Worm (Caenorhabditis elegans) whole organism, L3 larva: ENCODE data around the gene F40B5.2.

Source experiments
- R02D3.7 ChIP-seq: fragments of 150-350 bp; optimal IDR thresholded peaks from 2 replicates; lab custom pipeline; 2014; ENCODE audit warnings: missing biosample characterization, missing genetic modification characterization
- ZK546.5 ChIP-seq: sonication (generic microtip); optimal IDR thresholded peaks from 2 replicates; lab custom pipeline; 2017; ENCODE audit warnings: missing biosample characterization, missing genetic modification characterization
- aly-2 ChIP-seq: fragments of 150-350 bp; optimal IDR thresholded peaks from 2 replicates; lab custom pipeline; 2014; ENCODE audit warnings: missing biosample characterization, missing genetic modification characterization
- ama-1 ChIP-seq: fragments of 150-350 bp; optimal IDR thresholded peaks from 2 replicates; lab custom pipeline; 2018
- ceh-16 ChIP-seq: sonication (generic microtip); optimal IDR thresholded peaks from 2 replicates; lab custom pipeline; 2017; ENCODE audit warnings: missing biosample characterization, missing genetic modification characterization
- ceh-28 ChIP-seq: fragments of 150-350 bp; optimal IDR thresholded peaks from 2 replicates; lab custom pipeline; 2014; ENCODE audit warnings: missing biosample characterization, missing genetic modification reagents, missing genetic modification characterization
- ceh-9 ChIP-seq: sonication (generic microtip); optimal IDR thresholded peaks from 2 replicates; lab custom pipeline; 2018; ENCODE audit warnings: missing biosample characterization, missing genetic modification characterization
- daf-12 ChIP-seq: fragments of 150-350 bp; optimal IDR thresholded peaks from 2 replicates; lab custom pipeline; 2014; ENCODE audit warnings: missing biosample characterization, missing genetic modification reagents, missing genetic modification characterization
- egl-27 ChIP-seq: sonication (generic microtip); optimal IDR thresholded peaks from 4 replicates; lab custom pipeline; 2017; ENCODE audit warnings: missing biosample characterization, missing genetic modification reagents, missing genetic modification characterization
- elt-1 ChIP-seq: fragments of 150-350 bp; optimal IDR thresholded peaks from 2 replicates; lab custom pipeline; 2014; ENCODE audit warnings: missing biosample characterization, missing genetic modification characterization
- elt-2 ChIP-seq: sonication (generic microtip); optimal IDR thresholded peaks from 2 replicates; lab custom pipeline; 2016; ENCODE audit warnings: missing genetic modification reagents, mild to moderate bottlenecking, missing genetic modification characterization, missing compliant biosample characterization
- elt-3 ChIP-seq, 3 experiments: fragments of 150-350 bp in 1 of 3; sonication (generic microtip) in 2 of 3; optimal IDR thresholded peaks; 2 replicates in 2 of 3; 4 replicates in 1 of 3; lab custom pipeline; 2014 to 2017; ENCODE audit warnings: missing biosample characterization in 3 of 3, missing genetic modification characterization in 3 of 3
- eor-1 ChIP-seq, 2 experiments: fragments of 150-350 bp; optimal IDR thresholded peaks; 2 replicates each; lab custom pipeline; 2014 to 2018; ENCODE audit warnings: missing biosample characterization in 2 of 2, missing genetic modification characterization in 2 of 2
- fkh-10 ChIP-seq: sonication (generic microtip); optimal IDR thresholded peaks from 2 replicates; lab custom pipeline; 2017; ENCODE audit warnings: missing biosample characterization, missing genetic modification reagents, missing genetic modification characterization
- fkh-2 ChIP-seq: fragments of 150-350 bp; optimal IDR thresholded peaks from 2 replicates; lab custom pipeline; 2014; ENCODE audit warnings: missing biosample characterization, missing genetic modification reagents, missing genetic modification characterization
- fos-1 ChIP-seq: fragments of 150-350 bp; optimal IDR thresholded peaks from 2 replicates; lab custom pipeline; 2014; ENCODE audit warnings: missing biosample characterization, missing genetic modification characterization
- hmg-11 ChIP-seq: sonication (generic microtip); optimal IDR thresholded peaks from 2 replicates; lab custom pipeline; 2016; ENCODE audit warnings: missing genetic modification characterization, missing compliant biosample characterization
- jun-1 ChIP-seq: fragments of 150-350 bp; optimal IDR thresholded peaks from 2 replicates; lab custom pipeline; 2014; ENCODE audit warnings: missing biosample characterization, missing genetic modification reagents, missing genetic modification characterization
- lin-15B ChIP-seq: fragments of 150-350 bp; optimal IDR thresholded peaks from 2 replicates; lab custom pipeline; 2014; ENCODE audit warnings: missing biosample characterization, missing genetic modification characterization
- lin-39 ChIP-seq: fragments of 150-350 bp; optimal IDR thresholded peaks from 2 replicates; lab custom pipeline; 2018; ENCODE audit warnings: missing biosample characterization, missing genetic modification reagents, missing genetic modification characterization
- lsy-12 ChIP-seq: sonication (generic microtip); optimal IDR thresholded peaks from 2 replicates; lab custom pipeline; 2016; ENCODE audit warnings: mild to moderate bottlenecking, missing genetic modification characterization, missing compliant biosample characterization
- mdl-1 ChIP-seq: fragments of 150-350 bp; optimal IDR thresholded peaks from 2 replicates; lab custom pipeline; 2014; ENCODE audit warnings: missing biosample characterization, missing genetic modification characterization
- mml-1 ChIP-seq: fragments of 150-350 bp; sonication (generic microtip); optimal IDR thresholded peaks from 3 replicates; lab custom pipeline; 2014; ENCODE audit warnings: missing biosample characterization, missing genetic modification characterization
- nfya-1 ChIP-seq: sonication (generic microtip); optimal IDR thresholded peaks from 2 replicates; lab custom pipeline; 2017; ENCODE audit warnings: missing genetic modification characterization, mild to moderate bottlenecking, missing compliant biosample characterization, antibody characterized with exemption, moderate library complexity; ENCODE audit not compliant: insufficient read depth
- nhr-11 ChIP-seq: fragments of 150-350 bp; optimal IDR thresholded peaks from 2 replicates; lab custom pipeline; 2014; ENCODE audit warnings: missing biosample characterization, missing genetic modification characterization
- nhr-23 ChIP-seq: fragments of 150-350 bp; optimal IDR thresholded peaks from 2 replicates; lab custom pipeline; 2014; ENCODE audit warnings: missing biosample characterization, missing genetic modification reagents, missing genetic modification characterization
- nhr-237 ChIP-seq: fragments of 150-350 bp; optimal IDR thresholded peaks from 2 replicates; lab custom pipeline; 2014; ENCODE audit warnings: missing biosample characterization, missing genetic modification characterization
- nhr-25 ChIP-seq: sonication (generic microtip); optimal IDR thresholded peaks from 2 replicates; lab custom pipeline; 2017; ENCODE audit warnings: missing biosample characterization, missing genetic modification characterization
- nhr-28 ChIP-seq: fragments of 150-350 bp; optimal IDR thresholded peaks from 2 replicates; lab custom pipeline; 2014; ENCODE audit warnings: missing biosample characterization, missing genetic modification characterization
- nhr-43 ChIP-seq: sonication (generic microtip); optimal IDR thresholded peaks from 2 replicates; lab custom pipeline; 2016; ENCODE audit warnings: mild to moderate bottlenecking, missing genetic modification characterization, missing compliant biosample characterization; ENCODE audit not compliant: poor library complexity, severe bottlenecking
- nhr-76 ChIP-seq: fragments of 150-350 bp; sonication (generic microtip); optimal IDR thresholded peaks from 5 replicates; lab custom pipeline; 2014; ENCODE audit warnings: missing biosample characterization, missing genetic modification characterization
- pha-4 ChIP-seq: fragments of 150-350 bp; optimal IDR thresholded peaks from 2 replicates; lab custom pipeline; 2014; ENCODE audit warnings: missing biosample characterization, missing genetic modification reagents, missing genetic modification characterization
- pqm-1 ChIP-seq: fragments of 150-350 bp; optimal IDR thresholded peaks from 2 replicates; lab custom pipeline; 2017; ENCODE audit warnings: missing biosample characterization, missing genetic modification characterization, inconsistent platforms
- sea-2 ChIP-seq: fragments of 150-350 bp; sonication (generic microtip); optimal IDR thresholded peaks from 4 replicates; lab custom pipeline; 2014; ENCODE audit warnings: missing biosample characterization, missing genetic modification reagents, missing genetic modification characterization
- skn-1 ChIP-seq: fragments of 150-350 bp; optimal IDR thresholded peaks from 2 replicates; lab custom pipeline; 2014; ENCODE audit warnings: missing biosample characterization, missing genetic modification characterization
- snpc-4 ChIP-seq: fragments of 150-350 bp; optimal IDR thresholded peaks from 2 replicates; lab custom pipeline; 2014; ENCODE audit warnings: missing biosample characterization, missing genetic modification characterization
- tbx-2 ChIP-seq: sonication (generic microtip); optimal IDR thresholded peaks from 2 replicates; lab custom pipeline; 2016; ENCODE audit warnings: mild to moderate bottlenecking, missing genetic modification characterization, missing compliant biosample characterization
- unc-39 ChIP-seq: sonication (generic microtip); optimal IDR thresholded peaks from 4 replicates; lab custom pipeline; 2017; ENCODE audit warnings: missing biosample characterization, missing genetic modification characterization
- unc-62 ChIP-seq: fragments of 150-350 bp; sonication (generic microtip); optimal IDR thresholded peaks from 4 replicates; lab custom pipeline; 2014; ENCODE audit warnings: missing biosample characterization, missing genetic modification reagents, missing genetic modification characterization
- ztf-11 ChIP-seq: fragments of 150-350 bp; optimal IDR thresholded peaks from 2 replicates; lab custom pipeline; 2014; ENCODE audit warnings: missing biosample characterization, missing genetic modification characterization
- ztf-4 ChIP-seq: fragments of 150-350 bp; optimal IDR thresholded peaks from 2 replicates; lab custom pipeline; 2014; ENCODE audit warnings: missing biosample characterization, missing genetic modification characterization

The F40B5.2 gene

ce11 chrX:8362379-8362778 is 5.3 kb upstream of the F40B5.2 start:
- TF ChIP-seq skn-1 (tag; lab: Kevin White, UChicago) = no peak
- TF ChIP-seq sea-2 (GFP tag; lab: Kevin White, UChicago) = no peak
- no peak for TF ChIP-seq fos-1 (tag; lab: Kevin White, UChicago)
- no peak for TF ChIP-seq ceh-16 (tag; lab: Kevin White, UChicago)
- TF ChIP-seq jun-1 (tag; lab: Kevin White, UChicago) = no peak
- TF ChIP-seq ztf-4 (tag; lab: Kevin White, UChicago) = no peak
- no peak for TF ChIP-seq ZK546.5 (tag; lab: Kevin White, UChicago)
- TF ChIP-seq fkh-2 = no peak
- TF ChIP-seq nhr-237 (tag; lab: Kevin White, UChicago) = no peak
- TF ChIP-seq lsy-12 (tag; lab: Kevin White, UChicago) = no peak
- no peak for TF ChIP-seq mdl-1 (tag; lab: Kevin White, UChicago)
- TF ChIP-seq, all 47 proteins: peak for 0

ce11 chrX:8368210-8368609 is 557 bp downstream of the F40B5.2 start:
- TF ChIP-seq hmg-11 (peak; percentile 56), tbx-2 (peak; percentile 72), nhr-11 (no peak), nhr-43 (tag; lab: Kevin White, UChicago) (no peak), lsy-12 (tag; lab: Kevin White, UChicago) (peak; percentile 8), nhr-28 (tag; lab: Kevin White, UChicago) (no peak), R02D3.7 (tag; lab: Kevin White, UChicago) (peak; percentile 42), pha-4 (tag; lab: Kevin White, UChicago) (peak; percentile 80), elt-3 (tag; optimal IDR thresholded peaks at IDR 0.05; lab: Kevin White, UChicago) (no peak), egl-27 (tag; lab: Kevin White, UChicago) (peak; percentile 3), elt-1 (tag; lab: Kevin White, UChicago) (no peak), lin-39 (tag; lab: Kevin White, UChicago) (peak; percentile 63), elt-2 (tag; lab: Kevin White, UChicago) (peak; percentile 62), ceh-16 (tag; lab: Kevin White, UChicago) (no peak), lin-15B (tag; lab: Kevin White, UChicago) (peak; percentile 64), nfya-1 (tag; lab: Kevin White, UChicago) (peak; percentile 86), ceh-28 (peak; percentile 45), ama-1 (lab: Kevin White, UChicago) (no peak), aly-2 (tag; lab: Kevin White, UChicago) (no peak), skn-1 (tag; lab: Kevin White, UChicago) (no peak), pqm-1 (peak; percentile 82), jun-1 (tag; lab: Kevin White, UChicago) (peak; percentile 81), snpc-4 (tag; lab: Kevin White, UChicago) (peak; percentile 69)

DNA sequence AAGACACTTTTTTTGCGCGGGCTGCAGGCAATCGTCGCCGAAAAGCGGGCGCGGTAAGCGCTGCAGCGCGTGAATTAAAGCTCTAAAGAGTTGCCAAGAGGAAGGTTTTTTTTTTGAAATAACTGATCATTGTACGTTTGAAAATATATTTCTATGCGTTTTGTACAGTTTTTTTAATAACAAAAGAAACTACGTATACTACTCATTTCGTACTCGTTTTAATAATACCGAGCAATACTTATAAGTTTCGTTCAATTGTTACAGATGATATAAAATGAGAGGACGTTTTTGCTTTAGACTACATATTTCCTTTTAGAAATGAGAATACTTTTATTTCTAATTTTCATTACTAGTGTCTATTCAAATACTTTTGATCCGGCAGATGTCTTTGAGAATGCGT is 4.3 kb downstream of the F40B5.2 start, which contains the start of gene nep-15:
nep-15 (plus strand) TSS at position 301 of the 400 bp plus-strand sequence.
- TF ChIP-seq nhr-11 (no peak), jun-1 (tag; lab: Kevin White, UChicago) (no peak), elt-1 (tag; lab: Kevin White, UChicago) (no peak), skn-1 (tag; lab: Kevin White, UChicago) (no peak), lsy-12 (tag; lab: Kevin White, UChicago) (no peak), aly-2 (tag; lab: Kevin White, UChicago) (no peak), mdl-1 (tag; lab: Kevin White, UChicago) (no peak), ceh-16 (tag; lab: Kevin White, UChicago) (no peak), lin-39 (tag; lab: Kevin White, UChicago) (no peak), pqm-1 (no peak), elt-2 (tag; lab: Kevin White, UChicago) (no peak)

DNA sequence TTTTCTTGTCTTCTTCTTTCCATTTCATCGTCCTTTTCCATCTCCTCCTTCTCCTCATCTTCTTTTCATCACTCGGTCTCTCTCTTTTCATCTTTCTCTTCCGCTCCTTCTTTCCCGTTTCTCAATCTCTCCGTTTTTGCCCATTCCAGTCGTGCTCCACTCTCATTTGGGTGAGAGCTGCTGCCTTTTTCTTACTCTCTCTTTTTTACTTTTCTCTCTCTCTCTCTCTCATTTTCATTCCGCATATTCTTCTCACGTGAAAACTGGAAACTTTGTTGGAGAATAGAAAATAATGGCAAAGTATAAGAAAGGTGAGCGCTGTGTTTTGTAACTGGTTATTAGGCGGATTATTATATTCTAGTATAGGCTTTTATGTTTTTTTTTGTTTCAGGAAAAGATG is 10.7 kb downstream of the F40B5.2 start, which contains the start of gene tbc-18:
tbc-18 (plus strand) TSS at position 246 of the 400 bp plus-strand sequence.
- peak; percentile 4 for TF ChIP-seq pqm-1
- TF ChIP-seq fkh-10 = peak; percentile 68
- no peak for TF ChIP-seq eor-1 (tag; optimal IDR thresholded peaks at IDR 0.05; lab: Kevin White, UChicago)
- no peak for TF ChIP-seq ceh-16 (tag; lab: Kevin White, UChicago)
- no peak for TF ChIP-seq snpc-4 (tag; lab: Kevin White, UChicago)
- TF ChIP-seq mdl-1 (tag; lab: Kevin White, UChicago) = no peak
- no peak for TF ChIP-seq egl-27 (tag; lab: Kevin White, UChicago)
- TF ChIP-seq elt-1 (tag; lab: Kevin White, UChicago) = no peak
- no peak for TF ChIP-seq ceh-28
- no peak for TF ChIP-seq fkh-2
- TF ChIP-seq unc-62 (GFP tag; lab: Kevin White, UChicago) = no peak
- no peak for TF ChIP-seq nhr-76 (tag; lab: Kevin White, UChicago)
- TF ChIP-seq ceh-9 (tag; lab: Kevin White, UChicago) = no peak
- TF ChIP-seq ztf-11 (tag; lab: Kevin White, UChicago) = no peak
- TF ChIP-seq nfya-1 (tag; lab: Kevin White, UChicago) = peak; percentile 82
- TF ChIP-seq elt-3 (tag; optimal IDR thresholded peaks at IDR 0.05; lab: Kevin White, UChicago) = no peak
- TF ChIP-seq nhr-11 = no peak
- TF ChIP-seq nhr-28 (tag; lab: Kevin White, UChicago) = no peak
- TF ChIP-seq nhr-23 (tag; lab: Kevin White, UChicago) = no peak
- TF ChIP-seq lsy-12 (tag; lab: Kevin White, UChicago) = no peak
- no peak for TF ChIP-seq ztf-4 (tag; lab: Kevin White, UChicago)
- TF ChIP-seq ama-1 (lab: Kevin White, UChicago) = no peak
- TF ChIP-seq aly-2 (tag; lab: Kevin White, UChicago) = no peak
- no peak for TF ChIP-seq nhr-43 (tag; lab: Kevin White, UChicago)
- no peak for TF ChIP-seq nhr-25
- TF ChIP-seq mml-1 (tag; lab: Kevin White, UChicago) = no peak
- TF ChIP-seq pha-4 (tag; lab: Kevin White, UChicago) = no peak
- no peak for TF ChIP-seq R02D3.7 (tag; lab: Kevin White, UChicago)
- TF ChIP-seq hmg-11 = peak; percentile 4
- TF ChIP-seq ZK546.5 (tag; lab: Kevin White, UChicago) = no peak
- no peak for TF ChIP-seq unc-39 (tag; lab: Kevin White, UChicago)
- TF ChIP-seq daf-12 (tag; lab: Kevin White, UChicago) = no peak
